Fruit fly (Drosophila melanogaster) whole organism, embryonic: ENCODE results near the gene FBXO11.

ENCODE experiments used
- CG10209 ChIP-seq: fragments of 200-800 bp; sonication (Bioruptor generic); optimal IDR thresholded peaks from 3 replicates; lab custom pipeline; 2017; ENCODE audit warnings: missing biosample characterization, mild to moderate bottlenecking, missing genetic modification characterization, missing genetic modification reagents
- CG1024 ChIP-seq: fragments of 200-800 bp; sonication (Bioruptor generic); IDR thresholded peaks from 2 replicates; pipeline ENCODE4 v1.3.6; 2022; ENCODE audit warnings: missing biosample characterization, missing genetic modification characterization
- CG10543 ChIP-seq: fragments of 200-800 bp; sonication (Bioruptor generic); optimal IDR thresholded peaks from 3 replicates; lab custom pipeline; 2017; ENCODE audit warnings: missing biosample characterization, mild to moderate bottlenecking, missing genetic modification characterization, moderate library complexity
- CG11247 ChIP-seq: fragments of 200-800 bp; sonication (Bioruptor generic); IDR thresholded peaks from 2 replicates; pipeline ENCODE4 v1.3.6; 2022; ENCODE audit warnings: missing biosample characterization, missing genetic modification characterization
- CG11695 ChIP-seq: fragments of 200-800 bp; sonication (Bioruptor generic); IDR thresholded peaks from 3 replicates; pipeline ENCODE4 v1.3.6; 2022; ENCODE audit warnings: missing biosample characterization, missing genetic modification characterization
- CG12769 ChIP-seq: fragments of 200-800 bp; sonication (Bioruptor generic); optimal IDR thresholded peaks from 2 replicates; lab custom pipeline; 2019; ENCODE audit warnings: missing biosample characterization, mild to moderate bottlenecking, missing genetic modification characterization, moderate library complexity
- CG1603 ChIP-seq: fragments of 200-800 bp; sonication (Bioruptor generic); optimal IDR thresholded peaks from 2 replicates; lab custom pipeline; 2019; ENCODE audit warnings: missing biosample characterization, mild to moderate bottlenecking, missing genetic modification characterization, moderate library complexity
- CG17328 ChIP-seq: fragments of 200-800 bp; sonication (Bioruptor generic); IDR thresholded peaks from 2 replicates; pipeline ENCODE4 v1.3.6; 2022; ENCODE audit warnings: missing biosample characterization, missing genetic modification characterization
- CG17568 ChIP-seq: fragments of 200-800 bp; sonication (Bioruptor generic); optimal IDR thresholded peaks from 2 replicates; lab custom pipeline; 2018; ENCODE audit warnings: missing biosample characterization, mild to moderate bottlenecking, missing genetic modification characterization, moderate library complexity
- CG18011 ChIP-seq: fragments of 200-800 bp; sonication (Bioruptor generic); optimal IDR thresholded peaks from 2 replicates; lab custom pipeline; 2017; ENCODE audit warnings: missing biosample characterization, missing genetic modification characterization, mild to moderate bottlenecking, moderate library complexity, missing genotype
- CG2120 ChIP-seq: fragments of 200-800 bp; sonication (Bioruptor generic); optimal IDR thresholded peaks from 3 replicates; lab custom pipeline; 2016; ENCODE audit warnings: missing biosample characterization, missing genetic modification characterization
- CG2129 ChIP-seq: fragments of 200-800 bp; sonication (Bioruptor generic); IDR thresholded peaks from 2 replicates; pipeline ENCODE4 v1.3.6; 2022; ENCODE audit warnings: missing biosample characterization, missing genetic modification characterization; ENCODE audit not compliant: partially characterized antibody
- CG3065 ChIP-seq: fragments of 200-800 bp; sonication (Bioruptor generic); optimal IDR thresholded peaks from 2 replicates; lab custom pipeline; 2016; ENCODE audit warnings: missing biosample characterization, missing genetic modification characterization
- CG34376 ChIP-seq: fragments of 200-800 bp; sonication (Bioruptor generic); optimal IDR thresholded peaks from 2 replicates; lab custom pipeline; 2018; ENCODE audit warnings: missing biosample characterization, mild to moderate bottlenecking, missing genetic modification characterization
- CG34422 ChIP-seq: fragments of 200-800 bp; sonication (Bioruptor generic); IDR thresholded peaks from 3 replicates; pipeline ENCODE4 v1.3.6; 2022; ENCODE audit warnings: missing biosample characterization, missing genetic modification characterization
- CG3726 ChIP-seq: fragments of 200-800 bp; sonication (Bioruptor generic); IDR thresholded peaks from 3 replicates; pipeline ENCODE4, ENCODE4 v1.3.6; 2022; ENCODE audit warnings: missing biosample characterization, missing genetic modification characterization
- CG6791 ChIP-seq: fragments of 200-800 bp; sonication (Bioruptor generic); IDR thresholded peaks from 3 replicates; pipeline ENCODE4 v1.3.6; 2022; ENCODE audit warnings: missing biosample characterization, missing genetic modification characterization; ENCODE audit not compliant: partially characterized antibody
- CG7556 ChIP-seq: fragments of 200-800 bp; sonication (Bioruptor generic); optimal IDR thresholded peaks from 2 replicates; lab custom pipeline; 2017; ENCODE audit warnings: missing biosample characterization, mild to moderate bottlenecking, missing genetic modification characterization
- Dip2 ChIP-seq: fragments of 200-800 bp; sonication (Bioruptor generic); IDR thresholded peaks from 2 replicates; pipeline ENCODE4 v1.3.6; 2022; ENCODE audit warnings: missing biosample characterization, missing genetic modification characterization
- Doc2 ChIP-seq: fragments of 200-800 bp; sonication (Bioruptor generic); IDR thresholded peaks from 2 replicates; pipeline ENCODE4 v1.3.6; 2022; ENCODE audit warnings: missing biosample characterization, missing genetic modification characterization
- E2f1 ChIP-seq: fragments of 200-800 bp; sonication (Bioruptor generic); IDR thresholded peaks from 2 replicates; pipeline ENCODE4 v1.3.6; 2022; ENCODE audit warnings: missing biosample characterization, missing genetic modification characterization
- Hmx ChIP-seq: fragments of 200-800 bp; sonication (Bioruptor generic); optimal IDR thresholded peaks from 2 replicates; lab custom pipeline; 2016; ENCODE audit warnings: missing biosample characterization, missing genetic modification characterization
- Jarid2 ChIP-seq: fragments of 200-800 bp; sonication (Bioruptor generic); optimal IDR thresholded peaks from 3 replicates; lab custom pipeline; 2017; ENCODE audit warnings: mild to moderate bottlenecking, missing biosample characterization, missing genetic modification reagents, missing genetic modification characterization
- NC2α ChIP-seq: fragments of 200-800 bp; sonication (Bioruptor generic); optimal IDR thresholded peaks from 2 replicates; lab custom pipeline; 2016; ENCODE audit warnings: missing biosample characterization, missing genetic modification characterization
- NFAT ChIP-seq: fragments of 200-800 bp; sonication (Bioruptor generic); IDR thresholded peaks from 2 replicates; pipeline ENCODE4 v1.3.6; 2022; ENCODE audit warnings: missing biosample characterization, missing genetic modification characterization
- Pdp1 ChIP-seq, 2 experiments: fragments of 200-800 bp; sonication (Bioruptor generic); optimal IDR thresholded peaks; 3 replicates each; lab custom pipeline; 2016; ENCODE audit warnings: missing biosample characterization in 2 of 2, missing genetic modification characterization in 2 of 2, mild to moderate bottlenecking in 1 of 2, moderate library complexity in 1 of 2
- Rx ChIP-seq: fragments of 200-800 bp; sonication (Bioruptor generic); IDR thresholded peaks from 2 replicates; pipeline ENCODE4 v1.3.6; 2022; ENCODE audit warnings: missing biosample characterization, missing genetic modification characterization
- Scr ChIP-seq: fragments of 200-800 bp; sonication (Bioruptor generic); IDR thresholded peaks from 2 replicates; pipeline ENCODE4 v1.3.6; 2022; ENCODE audit warnings: missing biosample characterization, missing genetic modification characterization; ENCODE audit not compliant: partially characterized antibody
- Sry-β ChIP-seq: fragments of 200-800 bp; sonication (Bioruptor generic); optimal IDR thresholded peaks from 2 replicates; lab custom pipeline; 2018; ENCODE audit warnings: missing biosample characterization, mild to moderate bottlenecking, missing genetic modification characterization, moderate library complexity
- bsh ChIP-seq, 2 experiments: fragments of 200-800 bp; sonication (Bioruptor generic); optimal IDR thresholded peaks; 2 replicates each; lab custom pipeline; 2017 to 2018; ENCODE audit warnings: mild to moderate bottlenecking in 2 of 2, missing biosample characterization in 2 of 2, missing genetic modification characterization in 2 of 2, moderate library complexity in 1 of 2
- chinmo ChIP-seq: fragments of 200-800 bp; sonication (Bioruptor generic); IDR thresholded peaks from 4 replicates; pipeline ENCODE4 v1.3.6; 2022; ENCODE audit warnings: missing biosample characterization, missing genetic modification characterization; ENCODE audit not compliant: partially characterized antibody
- esg ChIP-seq: fragments of 200-800 bp; sonication (Bioruptor generic); conservative IDR thresholded peaks from 2 replicates; pipeline ENCODE4 v1.3.6; 2022; ENCODE audit warnings: missing biosample characterization, missing genetic modification characterization
- exex ChIP-seq: fragments of 200-800 bp; sonication (Bioruptor generic); optimal IDR thresholded peaks from 4 replicates; lab custom pipeline; 2018; ENCODE audit warnings: missing biosample characterization, mild to moderate bottlenecking, missing genetic modification characterization, moderate library complexity
- fd3F ChIP-seq: fragments of 200-800 bp; sonication (Bioruptor generic); optimal IDR thresholded peaks from 2 replicates; lab custom pipeline; 2018; ENCODE audit warnings: missing biosample characterization, mild to moderate bottlenecking, missing genetic modification characterization, moderate library complexity
- ftz-f1 ChIP-seq: fragments of 200-800 bp; sonication (Bioruptor generic); optimal IDR thresholded peaks from 2 replicates; lab custom pipeline; 2016; ENCODE audit warnings: missing biosample characterization, missing genetic modification characterization
- grn ChIP-seq: fragments of 200-800 bp; sonication (Bioruptor generic); optimal IDR thresholded peaks from 3 replicates; lab custom pipeline; 2017; ENCODE audit warnings: missing biosample characterization, missing genetic modification characterization
- h ChIP-seq: fragments of >200 bp; optimal IDR thresholded peaks from 2 replicates; lab custom pipeline; 2017
- kni ChIP-seq: fragments of 200-800 bp; sonication (Bioruptor generic); optimal IDR thresholded peaks from 3 replicates; lab custom pipeline; 2017; ENCODE audit warnings: mild to moderate bottlenecking, missing biosample characterization, missing genetic modification reagents, missing genetic modification characterization
- lab ChIP-seq: fragments of 200-800 bp; sonication (Bioruptor generic); optimal IDR thresholded peaks from 3 replicates; lab custom pipeline; 2017; ENCODE audit warnings: missing biosample characterization, missing genetic modification characterization, mild to moderate bottlenecking, moderate library complexity, missing genetic modification reagents
- lbe ChIP-seq: fragments of 200-800 bp; sonication (Bioruptor generic); optimal IDR thresholded peaks from 2 replicates; lab custom pipeline; 2016; ENCODE audit warnings: missing biosample characterization, mild to moderate bottlenecking, missing genetic modification characterization
- pros ChIP-seq: fragments of 200-800 bp; sonication (Bioruptor generic); optimal IDR thresholded peaks from 3 replicates; lab custom pipeline; 2019; ENCODE audit warnings: missing biosample characterization, mild to moderate bottlenecking, missing genetic modification characterization, moderate library complexity
- psq ChIP-seq: fragments of 200-800 bp; sonication (Bioruptor generic); optimal IDR thresholded peaks from 2 replicates; lab custom pipeline; 2017; ENCODE audit warnings: missing biosample characterization, missing genetic modification characterization
- sc ChIP-seq, 3 experiments: fragments of >200 bp in 2 of 3; fragments of 200-800 bp in 1 of 3; sonication (Bioruptor generic) in 1 of 3; optimal IDR thresholded peaks; 2 replicates in 2 of 3; 3 replicates in 1 of 3; lab custom pipeline; 2017; ENCODE audit warnings: mild to moderate bottlenecking in 1 of 3, missing biosample characterization in 1 of 3, missing genetic modification characterization in 1 of 3, missing genetic modification reagents in 1 of 3
- schlank ChIP-seq: fragments of 200-800 bp; sonication (Bioruptor generic); optimal IDR thresholded peaks from 2 replicates; lab custom pipeline; 2018; ENCODE audit warnings: missing biosample characterization, mild to moderate bottlenecking, missing genetic modification characterization
- seq ChIP-seq: fragments of 200-800 bp; sonication (Bioruptor generic); IDR thresholded peaks from 2 replicates; pipeline ENCODE4 v1.3.6; 2022; ENCODE audit warnings: missing biosample characterization, missing genetic modification characterization
- sima ChIP-seq: fragments of 200-800 bp; sonication (Bioruptor generic); optimal IDR thresholded peaks from 2 replicates; lab custom pipeline; 2016; ENCODE audit warnings: missing biosample characterization, missing genetic modification characterization
- ttk ChIP-seq: fragments of 200-800 bp; sonication (Bioruptor generic); IDR thresholded peaks from 2 replicates; pipeline ENCODE4 v2.1.2; 2022; ENCODE audit warnings: missing biosample characterization, missing genetic modification characterization
- tx ChIP-seq: fragments of 200-800 bp; sonication (Bioruptor generic); optimal IDR thresholded peaks from 2 replicates; lab custom pipeline; 2016; ENCODE audit warnings: missing biosample characterization, missing genetic modification characterization

FBXO11 gene

dm6 chr3R:9774147-9774546, 35.0 kb downstream of the FBXO11 start, which contains the start of gene Whamy (continued):
- TF ChIP-seq ftz-f1 (peak; percentile 49), seq (no peak), NFAT (no peak), psq (GFP tag; lab: Kevin White, UChicago) (no peak), fd3F (GFP tag; lab: Kevin White, UChicago) (no peak), CG11247 (no peak), ttk (no peak), Hmx (GFP tag; lab: Kevin White, UChicago) (no peak), CG12769 (peak; percentile 11), tx (GFP tag; lab: Kevin White, UChicago) (no peak), Jarid2 (GFP tag; lab: Kevin White, UChicago) (no peak), CG18011 (GFP tag; lab: Kevin White, UChicago) (no peak), bsh (GFP tag; optimal IDR thresholded peaks at IDR 0.05; lab: Kevin White, UChicago) (no peak), kni (no peak), CG17328 (no peak), grn (GFP tag; lab: Kevin White, UChicago) (peak; percentile 62), Rx (GFP tag; lab: Robert Waterston, UW) (no peak), lbe (GFP tag; lab: Kevin White, UChicago) (no peak), CG3726 (GFP tag; lab: Robert Waterston, UW) (no peak), CG10209 (GFP tag; lab: Kevin White, UChicago) (no peak), Doc2 (GFP tag; lab: Robert Waterston, UW) (no peak), CG3065 (no peak), CG1024 (GFP tag; lab: Robert Waterston, UW) (no peak), sima (GFP tag; lab: Kevin White, UChicago) (no peak), chinmo (0 out of 4 replicates have a peak, but pooled peaks have one; percentile 33), Sry-β (GFP tag; lab: Kevin White, UChicago) (no peak), CG11695 (GFP tag; lab: Robert Waterston, UW) (no peak), CG34422 (GFP tag; lab: Robert Waterston, UW) (no peak), CG17568 (no peak), Dip2 (GFP tag; lab: Robert Waterston, UW) (no peak), CG34376 (GFP tag; lab: Kevin White, UChicago) (peak; percentile 76), NC2α (GFP tag; lab: Kevin White, UChicago) (no peak), Pdp1 (GFP tag; optimal IDR thresholded peaks at IDR 0.05; lab: Kevin White, UChicago) (peak in 1 of 2 experiments; percentile 9), pros (GFP tag; lab: Kevin White, UChicago) (no peak), CG7556 (GFP tag; lab: Kevin White, UChicago) (no peak), exex (tag; lab: Kevin White, UChicago) (peak; percentile 74), CG2120 (no peak), schlank (no peak), CG1603 (tag; lab: Kevin White, UChicago) (no peak), lab (peak; percentile 66), CG6791 (GFP tag; lab: Robert Waterston, UW) (no peak), CG10543 (GFP tag; lab: Kevin White, UChicago) (peak; percentile 73), h (lab: Kevin White, UChicago) (no peak), sc (optimal IDR thresholded peaks at IDR 0.05; lab: Kevin White, UChicago) (no peak), sc (GFP tag; optimal IDR thresholded peaks at IDR 0.05; lab: Kevin White, UChicago) (no peak), Scr (GFP tag; lab: Robert Waterston, UW) (no peak), E2f1 (GFP tag; lab: Robert Waterston, UW) (no peak), CG2129 (GFP tag; lab: Robert Waterston, UW) (no peak), esg (GFP tag; lab: Robert Waterston, UW) (no peak)
